Fruit fly (Drosophila melanogaster) whole organism, adult: ENCODE measurements around the gene Dip-B.

Source experiments
- CG11617 ChIP-seq: fragments of 200-800 bp; sonication (Bioruptor generic); optimal IDR thresholded peaks from 2 replicates; lab custom pipeline; 2017; ENCODE audit warnings: mild to moderate bottlenecking, missing biosample characterization, missing genetic modification reagents, missing genetic modification characterization
- CG14711 ChIP-seq: fragments of 200-800 bp; sonication (Bioruptor generic); optimal IDR thresholded peaks from 2 replicates; lab custom pipeline; 2018; ENCODE audit warnings: missing biosample characterization, mild to moderate bottlenecking, missing genetic modification characterization, moderate library complexity
- CG1620 ChIP-seq: fragments of 200-800 bp; sonication (Bioruptor generic); optimal IDR thresholded peaks from 2 replicates; lab custom pipeline; 2016; ENCODE audit warnings: missing biosample characterization, missing genetic modification characterization
- CG33017 ChIP-seq: fragments of 200-800 bp; sonication (Bioruptor generic); optimal IDR thresholded peaks from 2 replicates; lab custom pipeline; 2018; ENCODE audit warnings: missing biosample characterization, mild to moderate bottlenecking, missing genetic modification characterization, moderate library complexity
- CG5204 ChIP-seq: fragments of 200-800 bp; sonication (Bioruptor generic); optimal IDR thresholded peaks from 2 replicates; lab custom pipeline; 2016; ENCODE audit warnings: missing biosample characterization, missing genetic modification characterization
- CG7101 ChIP-seq: fragments of 200-800 bp; sonication (Bioruptor generic); optimal IDR thresholded peaks from 2 replicates; lab custom pipeline; 2018; ENCODE audit warnings: missing biosample characterization, mild to moderate bottlenecking, missing genetic modification characterization, moderate library complexity
- Clk ChIP-seq: fragments of 200-800 bp; sonication (Bioruptor generic); optimal IDR thresholded peaks from 2 replicates; lab custom pipeline; 2017; ENCODE audit warnings: missing biosample characterization, missing genetic modification characterization
- bab1 ChIP-seq: fragments of 200-800 bp; sonication (Bioruptor generic); optimal IDR thresholded peaks from 3 replicates; lab custom pipeline; 2019; ENCODE audit warnings: missing biosample characterization, mild to moderate bottlenecking, missing genetic modification characterization, moderate library complexity
- cnc ChIP-seq, 2 experiments: fragments of >200 bp; optimal IDR thresholded peaks; 2 replicates each; lab custom pipeline; 2017
- kay ChIP-seq: fragments of 200-800 bp; sonication (Bioruptor generic); peaks from one replicate; lab custom pipeline; 2016; ENCODE audit warnings: missing biosample characterization, missing genetic modification characterization, borderline replicate concordance
- pad ChIP-seq: fragments of 200-800 bp; sonication (Bioruptor generic); optimal IDR thresholded peaks from 3 replicates; lab custom pipeline; 2017; ENCODE audit warnings: missing biosample characterization, missing genetic modification characterization, mild to moderate bottlenecking, moderate library complexity, missing genetic modification reagents
- tj ChIP-seq: fragments of 200-800 bp; sonication (Bioruptor generic); optimal IDR thresholded peaks from 3 replicates; lab custom pipeline; 2017; ENCODE audit warnings: missing biosample characterization, mild to moderate bottlenecking, missing genetic modification characterization, moderate library complexity
- toe ChIP-seq: fragments of 200-800 bp; sonication (Bioruptor generic); optimal IDR thresholded peaks from 2 replicates; lab custom pipeline; 2016; ENCODE audit warnings: missing biosample characterization, missing genetic modification characterization

- no peak for TF ChIP-seq Clk (GFP tag; lab: Kevin White, UChicago)
- TF ChIP-seq CG7101 (tag; lab: Kevin White, UChicago): no peak
- no peak for TF ChIP-seq pad
- no peak for TF ChIP-seq bab1
- no peak for TF ChIP-seq kay (GFP tag; lab: Kevin White, UChicago)
- peak; percentile 42 for TF ChIP-seq tj
- TF ChIP-seq CG33017 (tag; lab: Kevin White, UChicago): no peak
- no peak for TF ChIP-seq CG11617
- TF ChIP-seq cnc (optimal IDR thresholded peaks at IDR 0.05; lab: Kevin White, UChicago): no peak
- TF ChIP-seq toe: no peak
- no peak for TF ChIP-seq CG1620 (GFP tag; lab: Kevin White, UChicago)
- TF ChIP-seq CG5204 (GFP tag; lab: Kevin White, UChicago): no peak
- TF ChIP-seq CG14711 (tag; lab: Kevin White, UChicago): no peak
Observed at dm6 chr3R:13796607-13797246, 14.6 kb downstream of the Dip-B start.
